Worm (Caenorhabditis elegans) whole organism, early embryonic: Measurements from ENCODE around the gene slc-25A18.2.

Experiments
- ama-1 ChIP-seq: fragments of 150-350 bp; optimal IDR thresholded peaks from 2 replicates; lab custom pipeline; 2014
- ceh-36 ChIP-seq: sonication (generic microtip); optimal IDR thresholded peaks from 2 replicates; lab custom pipeline; 2016; ENCODE audit warnings: missing genetic modification characterization, inconsistent platforms, missing compliant biosample characterization
- hmg-4 ChIP-seq: fragments of 200-800 bp; sonication (Bioruptor generic); optimal IDR thresholded peaks from 2 replicates; lab custom pipeline; 2018; ENCODE audit warnings: mild to moderate bottlenecking, missing genetic modification characterization, missing compliant biosample characterization

- TF ChIP-seq ceh-36: no peak
- no peak for TF ChIP-seq ama-1 (lab: Kevin White, UChicago)
- TF ChIP-seq hmg-4 (GFP tag; lab: Kevin White, UChicago): no peak
Measured at ce11 chrIV:7523744-7524143, 48.9 kb downstream of the slc-25A18.2 start.
